Worm (Caenorhabditis elegans): ENCODE data around the gene C17F4.7.

DNA sequence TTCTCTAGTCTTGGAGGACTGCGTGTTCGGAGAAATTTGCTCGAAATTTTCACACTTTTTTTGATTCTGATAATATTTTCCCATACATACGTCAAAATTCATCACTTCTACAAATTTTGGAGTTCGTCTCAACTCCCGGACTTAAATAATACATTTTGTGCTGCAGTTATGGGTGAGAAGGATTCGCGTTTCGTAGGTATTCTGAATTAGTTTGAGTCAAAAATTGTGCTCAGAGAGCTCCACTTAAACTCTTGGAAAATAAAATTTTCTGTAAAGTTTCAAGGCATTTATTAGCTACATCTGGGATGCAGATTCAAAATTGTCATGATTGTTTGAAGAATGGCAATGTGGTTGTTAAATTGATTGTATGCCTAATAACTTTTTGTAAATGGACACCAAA lies 31.9 kb downstream of the C17F4.7 start, which contains the start of gene ZC239.4:
- TF ChIP-seq K11D2.4 (GFP tag; IDR thresholded peaks at IDR 0.05), result no peak
- TF ChIP-seq unc-62 (GFP tag; optimal IDR thresholded peaks at IDR 0.05), result no peak
- TF ChIP-seq nfya-1 (tag; optimal IDR thresholded peaks at IDR 0.05; ENCODE audit: borderline replicate concordance, insufficient read depth), result no peak
